Worm (Caenorhabditis elegans): ENCODE results near the gene pno-1.
A peak's percentile ranks its signal among the peaks of the same experiment; 100 is the strongest.

Gene pno-1

DNA sequence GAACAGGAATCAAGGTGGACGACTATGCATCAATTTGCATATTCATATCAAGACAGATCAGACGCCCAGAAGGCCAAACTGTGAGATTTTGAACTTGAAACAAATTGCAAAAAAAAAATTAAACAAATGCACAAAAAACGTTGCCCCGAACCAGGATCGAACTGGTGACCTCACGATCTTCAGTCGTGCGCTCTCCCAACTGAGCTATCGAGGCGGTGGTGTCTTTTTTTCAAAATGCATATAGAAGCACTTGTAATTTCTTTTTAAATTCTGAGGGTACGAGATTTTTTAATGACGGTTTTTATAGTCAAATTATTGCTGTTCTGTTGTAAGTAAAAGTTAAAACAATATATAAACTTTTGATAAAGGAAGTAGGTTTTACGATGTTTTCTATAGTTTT is 29.6 kb downstream of the pno-1 start (continued):
- TF ChIP-seq zim-3 (tag; optimal IDR thresholded peaks at IDR 0.05) (no peak), hlh-26 (GFP tag; conservative IDR thresholded peaks at IDR 0.05) (no peak), ztf-25 (GFP tag; IDR thresholded peaks at IDR 0.05) (peak; percentile 71; the same call in 1 of the 2 replicates), cebp-2 (GFP tag; IDR thresholded peaks at IDR 0.05) (no peak), ceh-79 (tag; optimal IDR thresholded peaks at IDR 0.05) (no peak), hmg-1.2 (GFP tag; IDR thresholded peaks at IDR 0.05) (peak; percentile 41; the same call in 1 of the 2 replicates), ztf-22 (GFP tag; optimal IDR thresholded peaks at IDR 0.05) (no peak), lin-35 (GFP tag; optimal IDR thresholded peaks at IDR 0.05) (no peak), madf-6 (GFP tag; IDR thresholded peaks at IDR 0.05) (peak; percentile 35; the same call in 1 of the 2 replicates), B0336.3 (GFP tag; IDR thresholded peaks at IDR 0.05) (no peak), pha-4 (tag; optimal IDR thresholded peaks at IDR 0.05) (no peak), bed-2 (GFP tag; IDR thresholded peaks at IDR 0.05) (no peak), F37B4.10 (GFP tag; IDR thresholded peaks at IDR 0.05) (no peak), F33H1.4 (GFP tag; IDR thresholded peaks at IDR 0.05) (peak; percentile 20; the same call in 1 of the 2 replicates), athp-1 (tag; optimal IDR thresholded peaks at IDR 0.05) (peak; percentile 25), aptf-2 (GFP tag; conservative IDR thresholded peaks at IDR 0.05) (no peak), B0261.1 (tag; optimal IDR thresholded peaks at IDR 0.05) (peak; percentile 70), B0019.2 (GFP tag; conservative IDR thresholded peaks at IDR 0.05) (no peak), ekl-4 (GFP tag; IDR thresholded peaks at IDR 0.05) (0 out of 2 replicates have a peak, but pooled peaks have one; percentile 11), F23B12.7 (tag; optimal IDR thresholded peaks at IDR 0.05; ENCODE audit: insufficient read depth) (peak; percentile 71), ama-1 (optimal IDR thresholded peaks at IDR 0.05) (no peak), ama-1 (GFP tag; optimal IDR thresholded peaks at IDR 0.05) (no peak), akir-1 (GFP tag; optimal IDR thresholded peaks at IDR 0.05) (no peak), madf-10 (tag; optimal IDR thresholded peaks at IDR 0.05) (no peak), zfh-2 (GFP tag; conservative IDR thresholded peaks at IDR 0.05) (no peak), let-526 (GFP tag; IDR thresholded peaks at IDR 0.05) (no peak), lin-54 (GFP tag; optimal IDR thresholded peaks at IDR 0.05) (peak; percentile 11), mes-4 (tag; optimal IDR thresholded peaks at IDR 0.05) (no peak), sptf-2 (GFP tag; optimal IDR thresholded peaks at IDR 0.05) (no peak), atf-7 (tag; optimal IDR thresholded peaks at IDR 0.05) (no peak), lin-26 (GFP tag; IDR thresholded peaks at IDR 0.05) (peak; percentile 74), C06A6.2 (GFP tag; conservative IDR thresholded peaks at IDR 0.05) (no peak), snpc-3.4 (tag; optimal IDR thresholded peaks at IDR 0.05) (peak; percentile 55), ztf-28 (GFP tag; IDR thresholded peaks at IDR 0.05) (0 out of 2 replicates have a peak, but pooled peaks have one; percentile 25), ztf-3 (GFP tag; optimal IDR thresholded peaks at IDR 0.05) (no peak), egl-18 (GFP tag; IDR thresholded peaks at IDR 0.05) (no peak), lir-1 (GFP tag; conservative IDR thresholded peaks at IDR 0.05) (no peak), T07F8.4 (tag; optimal IDR thresholded peaks at IDR 0.05) (no peak), F57C9.4 (tag; optimal IDR thresholded peaks at IDR 0.05) (no peak), ets-4 (GFP tag; optimal IDR thresholded peaks at IDR 0.05) (no peak), hlh-12 (tag; optimal IDR thresholded peaks at IDR 0.05) (no peak), F55B11.4 (tag; optimal IDR thresholded peaks at IDR 0.05; ENCODE audit: borderline replicate concordance, insufficient read depth) (no peak), bed-1 (GFP tag; IDR thresholded peaks at IDR 0.05) (no peak), dpff-1 (tag; optimal IDR thresholded peaks at IDR 0.05) (no peak), mxl-1 (tag; optimal IDR thresholded peaks at IDR 0.05) (no peak), tlf-1 (GFP tag; optimal IDR thresholded peaks at IDR 0.05) (no peak), F22D6.2 (tag; optimal IDR thresholded peaks at IDR 0.05) (no peak), attf-3 (GFP tag; conservative IDR thresholded peaks at IDR 0.05) (no peak), die-1 (tag; optimal IDR thresholded peaks at IDR 0.05) (peak; percentile 58), C17E4.6 (GFP tag; IDR thresholded peaks at IDR 0.05) (no peak)

All from whole organism, young adult.